Worm (Caenorhabditis elegans) whole organism, L2 larva: ENCODE results near the gene npr-12.

Experiments
- crh-2 ChIP-seq: sonication (generic microtip); optimal IDR thresholded peaks from 2 replicates; lab custom pipeline; 2017; ENCODE audit warnings: missing biosample characterization, missing genetic modification characterization
- elt-3 ChIP-seq: sonication (generic microtip); optimal IDR thresholded peaks from 2 replicates; lab custom pipeline; 2017; ENCODE audit warnings: missing biosample characterization, missing genetic modification characterization
- lin-13 ChIP-seq: fragments of 150-350 bp; optimal IDR thresholded peaks from 2 replicates; lab custom pipeline; 2014; ENCODE audit warnings: missing biosample characterization, missing genetic modification reagents, missing genetic modification characterization
- nhr-237 ChIP-seq: fragments of 150-350 bp; optimal IDR thresholded peaks from 2 replicates; lab custom pipeline; 2014; ENCODE audit warnings: missing biosample characterization, missing genetic modification characterization
- peb-1 ChIP-seq: fragments of 150-350 bp; optimal IDR thresholded peaks from 2 replicates; lab custom pipeline; 2014; ENCODE audit warnings: missing biosample characterization, missing genetic modification characterization
- sma-3 ChIP-seq: sonication (generic microtip); optimal IDR thresholded peaks from 2 replicates; lab custom pipeline; 2016; ENCODE audit warnings: missing genetic modification reagents, missing genetic modification characterization, missing compliant biosample characterization
- unc-62 ChIP-seq: fragments of 150-350 bp; optimal IDR thresholded peaks from 2 replicates; lab custom pipeline; 2014; ENCODE audit warnings: missing biosample characterization, missing genetic modification reagents, missing genetic modification characterization
- ztf-1 ChIP-seq: fragments of 200-800 bp; sonication (Bioruptor generic); conservative IDR thresholded peaks from 2 replicates; pipeline ENCODE4 v1.3.6; 2022; ENCODE audit warnings: missing genetic modification characterization, missing compliant biosample characterization

Gene npr-12

DNA sequence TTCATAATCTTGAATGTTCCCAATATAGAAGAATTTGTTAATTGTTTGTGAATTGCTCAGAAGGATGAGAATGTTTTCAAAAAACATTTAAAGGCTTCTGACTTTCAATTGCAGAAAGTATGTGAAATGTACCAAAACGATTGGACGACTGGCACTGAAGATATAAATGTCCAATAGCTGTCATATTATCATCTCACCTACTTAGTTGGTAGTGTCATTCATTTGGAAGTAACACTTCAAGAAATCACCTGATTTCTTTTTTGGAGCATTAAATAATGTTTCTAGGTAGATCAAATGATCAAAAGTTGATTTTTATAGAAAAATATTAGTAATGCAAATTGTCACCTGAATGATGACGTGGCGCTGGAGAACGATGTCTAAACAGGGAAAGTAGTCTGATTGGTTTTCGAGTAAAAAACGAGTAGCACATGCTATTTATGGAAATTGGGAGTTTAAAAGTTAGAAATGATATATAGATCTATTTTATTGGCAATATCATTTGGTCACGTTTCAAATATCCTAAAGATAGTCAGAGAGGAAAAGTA is 57.7 kb downstream of the npr-12 start:
- TF ChIP-seq sma-3 (no peak), unc-62 (GFP tag; lab: Kevin White, UChicago) (no peak), ztf-1 (no peak), crh-2 (tag; lab: Kevin White, UChicago) (no peak), nhr-237 (tag; lab: Kevin White, UChicago) (no peak), lin-13 (GFP tag; lab: Kevin White, UChicago) (no peak), elt-3 (tag; lab: Kevin White, UChicago) (no peak), peb-1 (no peak)
- TF ChIP-seq, all 48 proteins: peak for 0
